Fruit fly (Drosophila melanogaster) whole organism, embryonic: ENCODE data around the gene CG31365.
A peak's percentile ranks its signal among the peaks of the same experiment; 100 is the strongest.

ENCODE experiments used
- Bgb ChIP-seq: fragments of 200-800 bp; sonication (Bioruptor generic); IDR thresholded peaks from 2 replicates; pipeline ENCODE4 v1.3.6; 2022; ENCODE audit warnings: missing biosample characterization, missing genetic modification characterization; ENCODE audit not compliant: partially characterized antibody
- CG10274 ChIP-seq: fragments of 200-800 bp; sonication (Bioruptor generic); optimal IDR thresholded peaks from 3 replicates; lab custom pipeline; 2017; ENCODE audit warnings: missing biosample characterization, mild to moderate bottlenecking, missing genetic modification characterization
- CG12942 ChIP-seq: fragments of 200-800 bp; sonication (Bioruptor generic); optimal IDR thresholded peaks from 3 replicates; lab custom pipeline; 2016; ENCODE audit warnings: missing biosample characterization, missing genetic modification characterization
- CG14014 ChIP-seq: fragments of 200-800 bp; sonication (Bioruptor generic); IDR thresholded peaks from 2 replicates; pipeline ENCODE4 v1.3.6; 2022; ENCODE audit warnings: missing biosample characterization, missing genetic modification characterization
- CG15479 ChIP-seq: fragments of 200-800 bp; sonication (Bioruptor generic); optimal IDR thresholded peaks from 3 replicates; lab custom pipeline; 2019; ENCODE audit warnings: missing biosample characterization, mild to moderate bottlenecking, missing genetic modification characterization, moderate library complexity
- CG15696 ChIP-seq: fragments of 200-800 bp; sonication (Bioruptor generic); optimal IDR thresholded peaks from 2 replicates; lab custom pipeline; 2019; ENCODE audit warnings: missing biosample characterization, mild to moderate bottlenecking, missing genetic modification characterization, moderate library complexity
- CG16779 ChIP-seq: fragments of 200-800 bp; sonication (Bioruptor generic); IDR thresholded peaks from 2 replicates; pipeline ENCODE4 v1.3.6; 2022; ENCODE audit warnings: missing biosample characterization, missing genetic modification characterization
- CG17385 ChIP-seq: fragments of 200-800 bp; sonication (Bioruptor generic); optimal IDR thresholded peaks from 3 replicates; lab custom pipeline; 2018; ENCODE audit warnings: missing biosample characterization, mild to moderate bottlenecking, missing genetic modification characterization
- CG18011 ChIP-seq: fragments of 200-800 bp; sonication (Bioruptor generic); optimal IDR thresholded peaks from 2 replicates; lab custom pipeline; 2017; ENCODE audit warnings: missing biosample characterization, missing genetic modification characterization, mild to moderate bottlenecking, moderate library complexity, missing genotype
- CG6254 ChIP-seq: fragments of 200-800 bp; sonication (Bioruptor generic); optimal IDR thresholded peaks from 3 replicates; lab custom pipeline; 2017; ENCODE audit warnings: mild to moderate bottlenecking, missing biosample characterization, missing genetic modification reagents, missing genetic modification characterization
- CG6272 ChIP-seq: fragments of 200-800 bp; sonication (Bioruptor generic); IDR thresholded peaks from 2 replicates; pipeline ENCODE4 v1.3.6; 2022; ENCODE audit warnings: missing biosample characterization, missing genetic modification characterization
- CG6854 ChIP-seq: fragments of 200-800 bp; sonication (Bioruptor generic); optimal IDR thresholded peaks from 3 replicates; lab custom pipeline; 2017; ENCODE audit warnings: missing biosample characterization, mild to moderate bottlenecking, missing genetic modification characterization
- CG7963 ChIP-seq: fragments of 200-800 bp; sonication (Bioruptor generic); IDR thresholded peaks from 3 replicates; pipeline ENCODE4 v1.3.6; 2022; ENCODE audit warnings: missing biosample characterization, missing genetic modification characterization; ENCODE audit not compliant: partially characterized antibody
- Dll ChIP-seq: fragments of 200-800 bp; sonication (Bioruptor generic); IDR thresholded peaks from 4 replicates; pipeline ENCODE4 v1.3.6; 2022; ENCODE audit warnings: missing biosample characterization, missing genetic modification characterization; ENCODE audit not compliant: partially characterized antibody
- Drgx ChIP-seq: fragments of 200-800 bp; sonication (Bioruptor generic); IDR thresholded peaks from 2 replicates; pipeline ENCODE4 v1.3.6; 2022; ENCODE audit warnings: missing biosample characterization, missing genetic modification characterization
- Ets65A ChIP-seq: fragments of 200-800 bp; sonication (Bioruptor generic); peaks from one replicate; lab custom pipeline; 2016; ENCODE audit warnings: missing biosample characterization, missing genetic modification characterization
- HmgD ChIP-seq: fragments of 200-800 bp; sonication (Bioruptor generic); optimal IDR thresholded peaks from 3 replicates; lab custom pipeline; 2016; ENCODE audit warnings: missing biosample characterization, missing genetic modification characterization
- Hr51 ChIP-seq, 2 experiments: fragments of 200-800 bp; sonication (Bioruptor generic); optimal IDR thresholded peaks; 2 replicates in 1 of 2; 3 replicates in 1 of 2; lab custom pipeline; 2016 to 2018; ENCODE audit warnings: missing biosample characterization in 2 of 2, missing genetic modification characterization in 2 of 2, mild to moderate bottlenecking in 1 of 2, moderate library complexity in 1 of 2
- Kr ChIP-seq: fragments of 200-800 bp; sonication (Bioruptor generic); optimal IDR thresholded peaks from 2 replicates; lab custom pipeline; 2017; ENCODE audit warnings: missing biosample characterization, mild to moderate bottlenecking, missing genetic modification characterization
- Nf-YB ChIP-seq: fragments of 200-800 bp; sonication (Bioruptor generic); optimal IDR thresholded peaks from 3 replicates; lab custom pipeline; 2019; ENCODE audit warnings: missing biosample characterization, mild to moderate bottlenecking, missing genetic modification characterization, moderate library complexity
- Trl ChIP-seq, 3 experiments: fragments of >200 bp in 2 of 3; fragments of 200-800 bp in 1 of 3; sonication (Bioruptor generic) in 1 of 3; optimal IDR thresholded peaks; 2 replicates in 1 of 3; 3 replicates in 2 of 3; lab custom pipeline; 2016 to 2017; ENCODE audit warnings: missing biosample characterization in 1 of 3, missing genetic modification characterization in 1 of 3
- Vsx1 ChIP-seq: fragments of 200-800 bp; sonication (Bioruptor generic); optimal IDR thresholded peaks from 2 replicates; lab custom pipeline; 2017; ENCODE audit warnings: missing biosample characterization, mild to moderate bottlenecking, missing genetic modification characterization, missing genetic modification reagents
- ara ChIP-seq: fragments of 200-800 bp; sonication (Bioruptor generic); IDR thresholded peaks from 2 replicates; pipeline ENCODE4 v1.3.6; 2022; ENCODE audit warnings: missing biosample characterization, missing genetic modification characterization
- chif ChIP-seq, 2 experiments: fragments of 200-800 bp; sonication (Bioruptor generic); optimal IDR thresholded peaks; 3 replicates each; lab custom pipeline; 2016; ENCODE audit warnings: missing biosample characterization in 2 of 2, missing genetic modification characterization in 2 of 2
- esg ChIP-seq: fragments of 200-800 bp; sonication (Bioruptor generic); conservative IDR thresholded peaks from 2 replicates; pipeline ENCODE4 v1.3.6; 2022; ENCODE audit warnings: missing biosample characterization, missing genetic modification characterization
- fd102C ChIP-seq: fragments of 200-800 bp; sonication (Bioruptor generic); optimal IDR thresholded peaks from 2 replicates; lab custom pipeline; 2018; ENCODE audit warnings: missing biosample characterization, mild to moderate bottlenecking, missing genetic modification characterization, moderate library complexity
- gem ChIP-seq: fragments of 200-800 bp; sonication (Bioruptor generic); optimal IDR thresholded peaks from 2 replicates; lab custom pipeline; 2019; ENCODE audit warnings: missing biosample characterization, mild to moderate bottlenecking, missing genetic modification characterization, moderate library complexity
- ham ChIP-seq: fragments of 200-800 bp; sonication (Bioruptor generic); IDR thresholded peaks from 2 replicates; pipeline ENCODE4 v1.3.6; 2022; ENCODE audit warnings: missing biosample characterization, missing genetic modification characterization
- hb ChIP-seq: fragments of 200-800 bp; sonication (Bioruptor generic); IDR thresholded peaks from 3 replicates; pipeline ENCODE4 v1.3.6; 2022; ENCODE audit warnings: missing biosample characterization, missing genetic modification characterization; ENCODE audit not compliant: partially characterized antibody
- jing ChIP-seq: fragments of 200-800 bp; sonication (Bioruptor generic); optimal IDR thresholded peaks from 2 replicates; lab custom pipeline; 2018; ENCODE audit warnings: missing biosample characterization, mild to moderate bottlenecking, missing genetic modification characterization
- maf-S ChIP-seq: fragments of 200-800 bp; sonication (Bioruptor generic); optimal IDR thresholded peaks from 2 replicates; lab custom pipeline; 2016; ENCODE audit warnings: missing biosample characterization, missing genetic modification characterization
- mam ChIP-seq: fragments of 200-800 bp; sonication (Bioruptor generic); optimal IDR thresholded peaks from 3 replicates; lab custom pipeline; 2016; ENCODE audit warnings: missing biosample characterization, missing genetic modification characterization
- nom ChIP-seq: fragments of 200-800 bp; sonication (Bioruptor generic); optimal IDR thresholded peaks from 2 replicates; lab custom pipeline; 2017; ENCODE audit warnings: missing biosample characterization, missing genetic modification characterization, mild to moderate bottlenecking, moderate library complexity, missing genetic modification reagents
- sob ChIP-seq: fragments of 200-800 bp; sonication (Bioruptor generic); IDR thresholded peaks from 2 replicates; pipeline ENCODE4 v1.3.6; 2022; ENCODE audit warnings: missing biosample characterization, missing genetic modification characterization
- toy ChIP-seq: fragments of 200-800 bp; sonication (Bioruptor generic); IDR thresholded peaks from 2 replicates; pipeline ENCODE4 v1.3.6; 2022; ENCODE audit warnings: missing biosample characterization, missing genetic modification characterization
- wdn ChIP-seq: fragments of 200-800 bp; sonication (Bioruptor generic); IDR thresholded peaks from 2 replicates; pipeline ENCODE4 v1.3.6; 2022; ENCODE audit warnings: missing biosample characterization, missing genetic modification characterization
- zen ChIP-seq: fragments of 200-800 bp; sonication (Bioruptor generic); optimal IDR thresholded peaks from 3 replicates; lab custom pipeline; 2018; ENCODE audit warnings: missing biosample characterization, mild to moderate bottlenecking, missing genetic modification characterization, moderate library complexity

The CG31365 gene

dm6 chr3R:23149021-23149571 lies 22.9 kb upstream of the CG31365 start (continued):
- TF ChIP-seq Hr51 (GFP tag; optimal IDR thresholded peaks at IDR 0.05; lab: Kevin White, UChicago) (no peak), wdn (GFP tag; lab: Robert Waterston, UW) (no peak), Ets65A (GFP tag; lab: Kevin White, UChicago) (peak; percentile 61), CG6272 (GFP tag; lab: Robert Waterston, UW) (no peak), hb (GFP tag; lab: Robert Waterston, UW) (no peak), CG15696 (tag; lab: Kevin White, UChicago) (peak; percentile 83)

- TF ChIP-seq gem (tag; lab: Kevin White, UChicago) (no peak), CG15696 (tag; lab: Kevin White, UChicago) (no peak), Drgx (GFP tag; lab: Robert Waterston, UW) (peak; percentile 34; the same call in 1 of the 2 replicates), fd102C (GFP tag; lab: Kevin White, UChicago) (no peak), CG7963 (no peak), CG15479 (no peak), Trl (optimal IDR thresholded peaks at IDR 0.05; lab: Kevin White, UChicago) (no peak), Trl (GFP tag; optimal IDR thresholded peaks at IDR 0.05; lab: Kevin White, UChicago) (no peak), nom (GFP tag; lab: Kevin White, UChicago) (peak; percentile 39), Vsx1 (no peak), chif (GFP tag; optimal IDR thresholded peaks at IDR 0.05; lab: Kevin White, UChicago) (no peak), CG6854 (GFP tag; lab: Kevin White, UChicago) (no peak), CG18011 (GFP tag; lab: Kevin White, UChicago) (no peak), mam (no peak), Bgb (GFP tag; lab: Robert Waterston, UW) (no peak), CG17385 (GFP tag; lab: Kevin White, UChicago) (no peak), CG16779 (no peak), sob (GFP tag; lab: Robert Waterston, UW) (no peak), CG10274 (peak; percentile 94), maf-S (GFP tag; lab: Kevin White, UChicago) (no peak), HmgD (no peak), CG14014 (GFP tag; lab: Robert Waterston, UW) (no peak), CG6254 (GFP tag; lab: Kevin White, UChicago) (no peak), esg (GFP tag; lab: Robert Waterston, UW) (no peak), Dll (GFP tag; lab: Robert Waterston, UW) (no peak), ham (GFP tag; lab: Robert Waterston, UW) (no peak), CG12942 (GFP tag; lab: Kevin White, UChicago) (no peak), jing (GFP tag; lab: Kevin White, UChicago) (no peak), toy (GFP tag; lab: Robert Waterston, UW) (no peak), Nf-YB (GFP tag; lab: Kevin White, UChicago) (no peak), ara (GFP tag; lab: Robert Waterston, UW) (0 out of 2 replicates have a peak, but pooled peaks have one; percentile 11), Kr (GFP tag; lab: Kevin White, UChicago) (no peak), zen (tag; lab: Kevin White, UChicago) (no peak)
- TF ChIP-seq, all 482 proteins: peak for 4
Observed at dm6 chr3R:23148433-23148832, 22.2 kb upstream of the CG31365 start.
